Worm (Caenorhabditis elegans) whole organism, L4 larva: Measurements from ENCODE around the gene acr-2.
A peak's percentile ranks its signal among the peaks of the same experiment; 100 is the strongest.

ENCODE experiments used
- D1046.2 ChIP-seq: fragments of 200-800 bp; sonication (Bioruptor generic); IDR thresholded peaks from 2 replicates; pipeline ENCODE4 v1.3.6; 2022; ENCODE audit warnings: missing genetic modification characterization, missing compliant biosample characterization
- F26F4.8 ChIP-seq: fragments of 200-800 bp; sonication (Bioruptor generic); conservative IDR thresholded peaks from 2 replicates; pipeline ENCODE4 v1.3.6; 2022; ENCODE audit warnings: missing genetic modification characterization, missing compliant biosample characterization
- F44E2.7 ChIP-seq: fragments of 200-800 bp; sonication (Bioruptor generic); IDR thresholded peaks from 2 replicates; pipeline ENCODE4 v2.1.2; 2022; ENCODE audit warnings: missing genetic modification characterization, missing compliant biosample characterization
- F49E8.2 ChIP-seq: sonication (generic microtip); optimal IDR thresholded peaks from 2 replicates; lab custom pipeline; 2016; ENCODE audit warnings: missing compliant biosample characterization, mild to moderate bottlenecking, missing genetic modification characterization, borderline replicate concordance
- Y105C5A.15 ChIP-seq: fragments of 200-800 bp; sonication (Bioruptor generic); IDR thresholded peaks from 2 replicates; pipeline ENCODE4 v1.3.6; 2022; ENCODE audit warnings: missing genetic modification characterization, missing compliant biosample characterization
- Y5F2A.4 ChIP-seq: fragments of 200-800 bp; sonication (Bioruptor generic); optimal IDR thresholded peaks from 2 replicates; lab custom pipeline; 2018; ENCODE audit warnings: mild to moderate bottlenecking, missing genetic modification characterization, missing compliant biosample characterization
- Y75B8A.6 ChIP-seq: fragments of 200-800 bp; sonication (Bioruptor generic); IDR thresholded peaks from 2 replicates; pipeline ENCODE4 v1.3.6; 2022; ENCODE audit warnings: missing genetic modification reagents, missing genetic modification characterization, missing compliant biosample characterization
- ZK337.2 ChIP-seq: fragments of 200-800 bp; sonication (Bioruptor generic); IDR thresholded peaks from 2 replicates; pipeline ENCODE4 v1.3.6; 2022; ENCODE audit warnings: missing genetic modification reagents, missing genetic modification characterization, missing compliant biosample characterization
- aha-1 ChIP-seq: fragments of 150-350 bp; peaks from one replicate; lab custom pipeline; 2014; ENCODE audit warnings: missing biosample characterization, missing genetic modification characterization
- arid-1 ChIP-seq: fragments of 200-800 bp; sonication (Bioruptor generic); conservative IDR thresholded peaks from 2 replicates; pipeline ENCODE4 v1.3.6; 2022; ENCODE audit warnings: missing genetic modification reagents, missing genetic modification characterization, missing compliant biosample characterization
- attf-4 ChIP-seq: sonication (generic microtip); optimal IDR thresholded peaks from 3 replicates; lab custom pipeline; 2017; ENCODE audit warnings: missing biosample characterization, missing genetic modification characterization
- ceh-20 ChIP-seq: fragments of 200-800 bp; sonication (Bioruptor generic); IDR thresholded peaks from 2 replicates; pipeline ENCODE4 v1.3.6; 2022; ENCODE audit warnings: missing genetic modification reagents, missing genetic modification characterization, missing compliant biosample characterization
- ceh-82 ChIP-seq: sonication (generic microtip); optimal IDR thresholded peaks from 2 replicates; lab custom pipeline; 2017; ENCODE audit warnings: missing biosample characterization, missing genetic modification characterization
- ctbp-1 ChIP-seq: fragments of 200-800 bp; sonication (Bioruptor generic); IDR thresholded peaks from 2 replicates; pipeline ENCODE4 v1.3.6; 2022; ENCODE audit warnings: missing genetic modification reagents, missing genetic modification characterization, missing compliant biosample characterization
- daf-16 ChIP-seq, 3 experiments: sonication (generic microtip); optimal IDR thresholded peaks; 2 replicates each; lab custom pipeline; 2016 to 2017; ENCODE audit warnings: missing genetic modification characterization in 3 of 3, missing genetic modification reagents in 3 of 3, mild to moderate bottlenecking in 2 of 3, missing compliant biosample characterization in 2 of 3, missing biosample characterization in 1 of 3, moderate library complexity in 1 of 3
- daf-8 ChIP-seq: fragments of 200-800 bp; sonication (Bioruptor generic); IDR thresholded peaks from 2 replicates; pipeline ENCODE4 v1.3.6; 2022; ENCODE audit warnings: missing genetic modification characterization, missing compliant biosample characterization
- dmd-6 ChIP-seq: fragments of 200-800 bp; sonication (Bioruptor generic); IDR thresholded peaks from 2 replicates; pipeline ENCODE4 v1.3.6; 2022; ENCODE audit warnings: missing genetic modification reagents, missing genetic modification characterization, missing compliant biosample characterization
- dpl-1 ChIP-seq: fragments of 150-350 bp; optimal IDR thresholded peaks from 2 replicates; lab custom pipeline; 2014; ENCODE audit warnings: missing biosample characterization, missing genetic modification reagents, missing genetic modification characterization
- duxl-1 ChIP-seq: sonication (generic microtip); optimal IDR thresholded peaks from 2 replicates; lab custom pipeline; 2016; ENCODE audit warnings: mild to moderate bottlenecking, missing genetic modification characterization, moderate library complexity, missing compliant biosample characterization; ENCODE audit not compliant: poor library complexity
- fkh-10 ChIP-seq: fragments of 150-350 bp; optimal IDR thresholded peaks from 2 replicates; lab custom pipeline; 2014; ENCODE audit warnings: missing biosample characterization, missing genetic modification reagents, missing genetic modification characterization
- fos-1 ChIP-seq: fragments of 150-350 bp; optimal IDR thresholded peaks from 2 replicates; lab custom pipeline; 2014; ENCODE audit warnings: missing biosample characterization, missing genetic modification characterization
- hif-1 ChIP-seq, 2 experiments: sonication (generic microtip); optimal IDR thresholded peaks; 2 replicates each; lab custom pipeline; 2016 to 2017; ENCODE audit warnings: missing compliant biosample characterization in 2 of 2, missing genetic modification characterization in 2 of 2, missing genetic modification reagents in 2 of 2, missing genotype in 2 of 2, mild to moderate bottlenecking in 1 of 2
- lim-7 ChIP-seq: fragments of 200-800 bp; sonication (Bioruptor generic); IDR thresholded peaks from 2 replicates; pipeline ENCODE4 v1.3.6; 2022; ENCODE audit warnings: missing genetic modification characterization, missing compliant biosample characterization
- lin-29 ChIP-seq: fragments of 200-800 bp; sonication (Bioruptor generic); IDR thresholded peaks from 2 replicates; pipeline ENCODE4 v1.3.6; 2022; ENCODE audit warnings: missing genetic modification reagents, missing genetic modification characterization, missing compliant biosample characterization
- lsy-2 ChIP-seq, 2 experiments: fragments of 150-350 bp in 1 of 2; sonication (generic microtip) in 1 of 2; optimal IDR thresholded peaks; 2 replicates each; lab custom pipeline; 2014 to 2017; ENCODE audit warnings: missing biosample characterization in 2 of 2, missing genetic modification characterization in 2 of 2
- madf-9 ChIP-seq: fragments of 200-800 bp; sonication (Bioruptor generic); conservative IDR thresholded peaks from 2 replicates; pipeline ENCODE4 v1.3.6; 2022; ENCODE audit warnings: missing genetic modification reagents, missing genetic modification characterization, missing compliant biosample characterization
- mdt-29 ChIP-seq: fragments of 200-800 bp; sonication (Bioruptor generic); IDR thresholded peaks from 2 replicates; pipeline ENCODE4 v1.3.6; 2022; ENCODE audit warnings: missing genetic modification reagents, missing genetic modification characterization, missing compliant biosample characterization
- mes-2 ChIP-seq: sonication (generic microtip); optimal IDR thresholded peaks from 2 replicates; lab custom pipeline; 2016; ENCODE audit warnings: missing genotype, mild to moderate bottlenecking, missing genetic modification characterization, missing compliant biosample characterization; ENCODE audit not compliant: poor library complexity, severe bottlenecking
- mxl-2 ChIP-seq: fragments of 200-800 bp; sonication (Bioruptor generic); conservative IDR thresholded peaks from 2 replicates; pipeline ENCODE4 v1.3.6; 2022; ENCODE audit warnings: missing genetic modification reagents, missing genetic modification characterization, missing compliant biosample characterization
- nhr-10 ChIP-seq: fragments of 150-350 bp; optimal IDR thresholded peaks from 2 replicates; lab custom pipeline; 2014; ENCODE audit warnings: missing biosample characterization, missing genetic modification characterization
- nhr-102 ChIP-seq: sonication (generic microtip); optimal IDR thresholded peaks from 2 replicates; lab custom pipeline; 2016; ENCODE audit warnings: mild to moderate bottlenecking, missing genetic modification characterization, moderate library complexity, missing compliant biosample characterization
- nhr-11 ChIP-seq: fragments of 150-350 bp; optimal IDR thresholded peaks from 2 replicates; lab custom pipeline; 2014; ENCODE audit warnings: missing biosample characterization, missing genetic modification characterization
- nhr-237 ChIP-seq: sonication (generic microtip); optimal IDR thresholded peaks from 2 replicates; lab custom pipeline; 2017; ENCODE audit warnings: missing biosample characterization, missing genetic modification characterization
- nhr-25 ChIP-seq: sonication (generic microtip); optimal IDR thresholded peaks from 2 replicates; lab custom pipeline; 2017; ENCODE audit warnings: missing genetic modification characterization, mild to moderate bottlenecking, missing compliant biosample characterization, antibody characterized with exemption, moderate library complexity, borderline replicate concordance; ENCODE audit not compliant: insufficient read depth
- nhr-48 ChIP-seq: sonication (generic microtip); optimal IDR thresholded peaks from 2 replicates; lab custom pipeline; 2016; ENCODE audit warnings: mild to moderate bottlenecking, missing genetic modification characterization, missing compliant biosample characterization
- nhr-6 ChIP-seq: fragments of 150-350 bp; optimal IDR thresholded peaks from 2 replicates; lab custom pipeline; 2014; ENCODE audit warnings: missing biosample characterization, missing genetic modification characterization
- nhr-77 ChIP-seq: fragments of 150-350 bp; optimal IDR thresholded peaks from 2 replicates; lab custom pipeline; 2014; ENCODE audit warnings: missing biosample characterization, missing genetic modification characterization
- pqm-1 ChIP-seq: sonication (generic microtip); optimal IDR thresholded peaks from 2 replicates; lab custom pipeline; 2017; ENCODE audit warnings: missing biosample characterization, missing genetic modification characterization
- saeg-2 ChIP-seq: fragments of 200-800 bp; sonication (Bioruptor generic); IDR thresholded peaks from 2 replicates; pipeline ENCODE4 v1.3.6; 2022; ENCODE audit warnings: missing genetic modification reagents, missing genetic modification characterization, missing compliant biosample characterization
- sdz-12 ChIP-seq: fragments of 200-800 bp; sonication (Bioruptor generic); optimal IDR thresholded peaks from 2 replicates; lab custom pipeline; 2018; ENCODE audit warnings: mild to moderate bottlenecking, missing genetic modification characterization, missing compliant biosample characterization
- set-16 ChIP-seq: fragments of 200-800 bp; sonication (Bioruptor generic); IDR thresholded peaks from 2 replicates; pipeline ENCODE4 v1.3.6; 2022; ENCODE audit warnings: missing genetic modification reagents, missing genetic modification characterization, missing compliant biosample characterization
- snpc-1.2 ChIP-seq: fragments of 200-800 bp; sonication (Bioruptor generic); IDR thresholded peaks from 2 replicates; pipeline ENCODE4 v1.3.6; 2022; ENCODE audit warnings: missing genetic modification reagents, missing genetic modification characterization, missing compliant biosample characterization
- spr-1 ChIP-seq: sonication (generic microtip); optimal IDR thresholded peaks from 2 replicates; lab custom pipeline; 2016; ENCODE audit warnings: mild to moderate bottlenecking, missing genetic modification characterization, missing compliant biosample characterization
- unc-39 ChIP-seq: sonication (generic microtip); optimal IDR thresholded peaks from 2 replicates; lab custom pipeline; 2017; ENCODE audit warnings: missing biosample characterization, missing genetic modification characterization
- unc-62 ChIP-seq, 3 experiments: fragments of 150-350 bp in 1 of 3; sonication (generic microtip); optimal IDR thresholded peaks in 2 of 3; peaks in 1 of 3; 1 replicate in 1 of 3; 2 replicates in 2 of 3; lab custom pipeline; 2014 to 2017; ENCODE audit warnings: missing biosample characterization in 3 of 3, missing genetic modification characterization in 3 of 3, missing genetic modification reagents in 3 of 3, missing genotype in 1 of 3
- zag-1 ChIP-seq: fragments of 150-350 bp; optimal IDR thresholded peaks from 2 replicates; lab custom pipeline; 2014; ENCODE audit warnings: missing biosample characterization, missing genetic modification characterization
- zip-11 ChIP-seq: fragments of 200-800 bp; sonication (Bioruptor generic); IDR thresholded peaks from 2 replicates; pipeline ENCODE4 v1.3.6; 2022; ENCODE audit warnings: missing genetic modification characterization, missing compliant biosample characterization
- ztf-11 ChIP-seq: fragments of 150-350 bp; optimal IDR thresholded peaks from 2 replicates; lab custom pipeline; 2014; ENCODE audit warnings: missing biosample characterization, missing genetic modification characterization

The acr-2 gene

DNA sequence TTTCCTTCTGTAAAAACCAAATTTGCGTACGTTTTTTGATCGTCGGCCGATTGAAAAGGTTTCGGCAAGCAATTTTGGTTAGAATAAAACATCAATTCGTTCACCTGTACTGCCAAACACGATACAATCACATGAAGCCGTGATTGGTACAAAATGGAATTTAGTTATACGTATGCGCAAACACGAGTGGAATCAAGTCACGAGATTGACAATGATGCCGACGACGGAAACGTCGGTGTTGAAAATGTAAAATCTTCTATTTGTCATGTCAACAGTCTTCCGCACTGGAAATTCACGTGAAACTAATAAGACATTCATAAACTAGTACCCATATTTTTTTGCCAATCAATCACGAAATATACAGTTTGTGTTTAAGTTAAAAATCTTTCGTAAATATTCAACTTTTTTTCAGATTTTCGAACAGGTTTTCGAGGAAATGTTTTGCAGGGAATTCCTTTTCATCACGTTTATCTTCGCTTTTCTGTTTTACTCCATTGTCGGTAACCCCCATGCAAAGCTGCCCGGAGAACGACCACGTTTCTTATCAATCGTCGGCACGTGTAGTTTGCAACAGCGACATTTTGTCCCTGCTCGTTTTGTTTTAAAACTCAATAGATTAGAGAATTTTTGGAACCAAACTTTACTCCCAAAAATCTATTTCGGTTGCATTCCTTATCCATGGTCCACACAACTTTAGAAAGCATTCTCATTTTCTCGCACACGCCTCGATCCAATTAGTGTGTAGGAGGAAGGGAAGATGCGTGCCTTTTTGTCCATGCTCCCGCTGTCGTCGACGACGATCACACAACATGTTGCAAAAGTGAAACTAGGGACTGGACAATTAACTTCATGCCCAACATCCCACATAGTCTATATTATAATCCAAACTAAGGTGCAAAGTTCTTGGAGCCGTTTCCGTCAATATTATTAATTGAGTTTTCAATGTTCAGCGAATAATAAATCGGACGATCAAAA lies 37.0 kb downstream of the acr-2 start (continued):
- no peak for TF ChIP-seq lim-7 (GFP tag; lab: Robert Waterston, UW)
- no peak for TF ChIP-seq zip-11 (GFP tag; lab: Robert Waterston, UW)
- TF ChIP-seq fos-1 (tag; lab: Kevin White, UChicago) = no peak
- no peak for TF ChIP-seq Y5F2A.4
- peak in 1 of 2 experiments; percentile 71 for TF ChIP-seq hif-1 (tag; optimal IDR thresholded peaks at IDR 0.05; lab: Kevin White, UChicago)
- TF ChIP-seq daf-16 (GFP tag; optimal IDR thresholded peaks at IDR 0.05; lab: Kevin White, UChicago) = no peak
- TF ChIP-seq daf-16 (tag; optimal IDR thresholded peaks at IDR 0.05; lab: Kevin White, UChicago) = peak; percentile 56
- no peak for TF ChIP-seq spr-1 (tag; lab: Kevin White, UChicago)
- TF ChIP-seq F44E2.7 (GFP tag; lab: Robert Waterston, UW) = no peak
- peak; percentile 95 for TF ChIP-seq aha-1 (tag; lab: Kevin White, UChicago)
- TF ChIP-seq mes-2 (tag; lab: Kevin White, UChicago) = no peak
- peak; percentile 34 for TF ChIP-seq nhr-11
- no peak for TF ChIP-seq saeg-2 (GFP tag; lab: Robert Waterston, UW)
- peak; percentile 4 for TF ChIP-seq pqm-1
- TF ChIP-seq zag-1 (tag; lab: Kevin White, UChicago) = no peak
- TF ChIP-seq nhr-25 (tag; lab: Kevin White, UChicago) = no peak
- no peak for TF ChIP-seq ztf-11
- TF ChIP-seq Y75B8A.6 (GFP tag; lab: Robert Waterston, UW) = no peak
- 0 out of 2 replicates have a peak, but pooled peaks have one; percentile 49 for TF ChIP-seq ctbp-1
- TF ChIP-seq nhr-102 = peak; percentile 7
- TF ChIP-seq ZK337.2 (GFP tag; lab: Robert Waterston, UW) = no peak
- no peak for TF ChIP-seq lin-29 (GFP tag; lab: Robert Waterston, UW)
- no peak for TF ChIP-seq nhr-77 (tag; lab: Kevin White, UChicago)
- no peak for TF ChIP-seq fkh-10
- TF ChIP-seq attf-4 (tag; lab: Kevin White, UChicago) = no peak
- TF ChIP-seq unc-39 (tag; lab: Kevin White, UChicago) = no peak
- no peak for TF ChIP-seq mdt-29 (GFP tag; lab: Robert Waterston, UW)
- TF ChIP-seq daf-8 (GFP tag; lab: Robert Waterston, UW) = no peak
- no peak for TF ChIP-seq duxl-1
- no peak for TF ChIP-seq F49E8.2 (tag; lab: Kevin White, UChicago)
- no peak for TF ChIP-seq ceh-20 (GFP tag; lab: Robert Waterston, UW)
- TF ChIP-seq Y105C5A.15 = no peak
- TF ChIP-seq F26F4.8 = no peak
- peak in 1 of 2 experiments; percentile 94 for TF ChIP-seq unc-62 (GFP tag; optimal IDR thresholded peaks at IDR 0.05 in 1 of 2; lab: Kevin White, UChicago)
- TF ChIP-seq unc-62 (tag; optimal IDR thresholded peaks at IDR 0.05; lab: Kevin White, UChicago) = no peak
- TF ChIP-seq ceh-82 (tag; lab: Kevin White, UChicago) = no peak
- TF ChIP-seq sdz-12 = no peak
- no peak for TF ChIP-seq dpl-1 (GFP tag; lab: Kevin White, UChicago)
- TF ChIP-seq madf-9 (GFP tag; lab: Robert Waterston, UW) = no peak
- no peak for TF ChIP-seq snpc-1.2 (GFP tag; lab: Robert Waterston, UW)
- peak; percentile 63 for TF ChIP-seq dmd-6 (GFP tag; lab: Robert Waterston, UW)
- TF ChIP-seq lsy-2 (tag; optimal IDR thresholded peaks at IDR 0.05; lab: Kevin White, UChicago) = peak in 1 of 2 experiments; percentile 42
- 0 out of 2 replicates have a peak, but pooled peaks have one; percentile 17 for TF ChIP-seq mxl-2 (GFP tag; lab: Robert Waterston, UW)
- no peak for TF ChIP-seq D1046.2 (GFP tag; lab: Robert Waterston, UW)
- no peak for TF ChIP-seq arid-1 (GFP tag; lab: Robert Waterston, UW)
- peak; percentile 83 for TF ChIP-seq nhr-48 (tag; lab: Kevin White, UChicago)
- no peak for TF ChIP-seq set-16 (GFP tag; lab: Robert Waterston, UW)
- TF ChIP-seq nhr-237 (tag; lab: Kevin White, UChicago) = no peak
- no peak for TF ChIP-seq nhr-6
- TF ChIP-seq nhr-10 (tag; lab: Kevin White, UChicago) = no peak
